Fruit fly (Drosophila melanogaster): ENCODE results near the gene CG33286.

Gene CG33286

dm6 chr3L:20950520-20951135, 23.9 kb downstream of the CG33286 start:
- TF ChIP-seq tj (GFP tag; optimal IDR thresholded peaks at IDR 0.05) (peak; percentile 91), CG7045 (GFP tag; optimal IDR thresholded peaks at IDR 0.05) (no peak)

- TF ChIP-seq cnc (optimal IDR thresholded peaks at IDR 0.05), result no peak
- peak; percentile 28 for TF ChIP-seq Mnt (GFP tag; optimal IDR thresholded peaks at IDR 0.05)
- peak; percentile 46 for TF ChIP-seq CG11617 (GFP tag; optimal IDR thresholded peaks at IDR 0.05)
- peak; percentile 59 for TF ChIP-seq CG5204 (GFP tag; optimal IDR thresholded peaks at IDR 0.05)
- TF ChIP-seq Clk (GFP tag; optimal IDR thresholded peaks at IDR 0.05), result peak; percentile 1
- TF ChIP-seq CG33017 (tag; optimal IDR thresholded peaks at IDR 0.05), result peak; percentile 58
- TF ChIP-seq CG14711 (tag; optimal IDR thresholded peaks at IDR 0.05), result peak; percentile 61
- TF ChIP-seq toe (GFP tag; optimal IDR thresholded peaks at IDR 0.05), result peak; percentile 53
- peak; percentile 38 for TF ChIP-seq pad (GFP tag; optimal IDR thresholded peaks at IDR 0.05)
- peak; percentile 81 for TF ChIP-seq CG7101 (tag; optimal IDR thresholded peaks at IDR 0.05)
- peak; percentile 65 for TF ChIP-seq Hr96 (GFP tag; optimal IDR thresholded peaks at IDR 0.05)
- no peak for TF ChIP-seq Crg-1 (GFP tag; optimal IDR thresholded peaks at IDR 0.05)
- TF ChIP-seq CG7045 (GFP tag; optimal IDR thresholded peaks at IDR 0.05), result peak; percentile 65
- TF ChIP-seq kay (GFP tag; ENCODE audit: borderline replicate concordance), result peak; percentile 52
- TF ChIP-seq tj (GFP tag; optimal IDR thresholded peaks at IDR 0.05), result no peak
- peak; percentile 8 for TF ChIP-seq bab1 (GFP tag; optimal IDR thresholded peaks at IDR 0.05)
- TF ChIP-seq CG12768 (GFP tag; optimal IDR thresholded peaks at IDR 0.05), result peak; percentile 36
- no peak for TF ChIP-seq CG1620 (GFP tag; optimal IDR thresholded peaks at IDR 0.05)
Observed at dm6 chr3L:20950136-20950499, 24.4 kb downstream of the CG33286 start.

dm6 chr3L:20949371-20950135, 24.9 kb downstream of the CG33286 start, which contains the start of gene fng:
TSS of gene fng (minus strand) at chr3L:20949512.
- TF ChIP-seq bab1 (GFP tag; optimal IDR thresholded peaks at IDR 0.05) (peak; percentile 5), ovo (GFP tag; optimal IDR thresholded peaks at IDR 0.05) (no peak), cic (GFP tag; optimal IDR thresholded peaks at IDR 0.05) (no peak), CG1620 (GFP tag; optimal IDR thresholded peaks at IDR 0.05) (no peak), tj (GFP tag; optimal IDR thresholded peaks at IDR 0.05) (peak; percentile 5), CG14711 (tag; optimal IDR thresholded peaks at IDR 0.05) (no peak), kay (GFP tag; ENCODE audit: borderline replicate concordance) (no peak), Mnt (GFP tag; optimal IDR thresholded peaks at IDR 0.05) (peak; percentile 14)

- TF ChIP-seq Mnt (GFP tag; optimal IDR thresholded peaks at IDR 0.05) (no peak), cnc (optimal IDR thresholded peaks at IDR 0.05) (no peak), Crg-1 (GFP tag; optimal IDR thresholded peaks at IDR 0.05) (no peak)
Observed at dm6 chr3L:20948404-20948803, 26.1 kb downstream of the CG33286 start.

- TF ChIP-seq CG14711 (tag; optimal IDR thresholded peaks at IDR 0.05) (no peak), bab1 (GFP tag; optimal IDR thresholded peaks at IDR 0.05) (peak; percentile 22), tj (GFP tag; optimal IDR thresholded peaks at IDR 0.05) (peak; percentile 98), kay (GFP tag; ENCODE audit: borderline replicate concordance) (no peak), CG5204 (GFP tag; optimal IDR thresholded peaks at IDR 0.05) (no peak)
Observed at dm6 chr3L:20946944-20947343, 27.6 kb downstream of the CG33286 start.

- TF ChIP-seq CG7045 (GFP tag; optimal IDR thresholded peaks at IDR 0.05), result no peak
- no peak for TF ChIP-seq toe (GFP tag; optimal IDR thresholded peaks at IDR 0.05)
- TF ChIP-seq CG14711 (tag; optimal IDR thresholded peaks at IDR 0.05), result no peak
- TF ChIP-seq pad (GFP tag; optimal IDR thresholded peaks at IDR 0.05), result no peak
- TF ChIP-seq CG1620 (GFP tag; optimal IDR thresholded peaks at IDR 0.05), result no peak
- no peak for TF ChIP-seq CG33017 (tag; optimal IDR thresholded peaks at IDR 0.05)
- no peak for TF ChIP-seq Crg-1 (GFP tag; optimal IDR thresholded peaks at IDR 0.05)
- no peak for TF ChIP-seq Clk (GFP tag; optimal IDR thresholded peaks at IDR 0.05)
- TF ChIP-seq CG12768 (GFP tag; optimal IDR thresholded peaks at IDR 0.05), result no peak
Observed at dm6 chr3L:20946054-20946453, 28.4 kb downstream of the CG33286 start.

- TF ChIP-seq tj (GFP tag; optimal IDR thresholded peaks at IDR 0.05), result no peak
- no peak for TF ChIP-seq CG7101 (tag; optimal IDR thresholded peaks at IDR 0.05)
- no peak for TF ChIP-seq pad (GFP tag; optimal IDR thresholded peaks at IDR 0.05)
- TF ChIP-seq cic (GFP tag; optimal IDR thresholded peaks at IDR 0.05), result no peak
- TF ChIP-seq CG14711 (tag; optimal IDR thresholded peaks at IDR 0.05), result no peak
- no peak for TF ChIP-seq CG1620 (GFP tag; optimal IDR thresholded peaks at IDR 0.05)
- no peak for TF ChIP-seq bab1 (GFP tag; optimal IDR thresholded peaks at IDR 0.05)
Observed at dm6 chr3L:20944180-20944579, 30.3 kb downstream of the CG33286 start.

Measured in whole organism, adult.